Fruit fly (Drosophila melanogaster): ENCODE results near the gene pnt.

- no peak for TF ChIP-seq CG8632 (GFP tag; optimal IDR thresholded peaks at IDR 0.05)
- no peak for TF ChIP-seq Ets21C (GFP tag; optimal IDR thresholded peaks at IDR 0.05)
- no peak for TF ChIP-seq Hr39 (GFP tag; optimal IDR thresholded peaks at IDR 0.05)
- TF ChIP-seq CG11762 (GFP tag; optimal IDR thresholded peaks at IDR 0.05; ENCODE audit: insufficient read depth) = no peak
- no peak for TF ChIP-seq pdm3 (GFP tag; optimal IDR thresholded peaks at IDR 0.05)
- no peak for TF ChIP-seq CG1621 (tag; optimal IDR thresholded peaks at IDR 0.05)
- TF ChIP-seq acj6 (GFP tag; optimal IDR thresholded peaks at IDR 0.05) = no peak
- no peak for TF ChIP-seq topi (GFP tag; optimal IDR thresholded peaks at IDR 0.05)
- TF ChIP-seq Blimp-1 (GFP tag; optimal IDR thresholded peaks at IDR 0.05) = no peak
Observed at dm6 chr3R:23388798-23389197, 42.8 kb upstream of the pnt start, which contains the start of gene CG31515.

Measured in whole organism, prepupa.